Worm (Caenorhabditis elegans): ENCODE results near the gene spig-5.

DNA sequence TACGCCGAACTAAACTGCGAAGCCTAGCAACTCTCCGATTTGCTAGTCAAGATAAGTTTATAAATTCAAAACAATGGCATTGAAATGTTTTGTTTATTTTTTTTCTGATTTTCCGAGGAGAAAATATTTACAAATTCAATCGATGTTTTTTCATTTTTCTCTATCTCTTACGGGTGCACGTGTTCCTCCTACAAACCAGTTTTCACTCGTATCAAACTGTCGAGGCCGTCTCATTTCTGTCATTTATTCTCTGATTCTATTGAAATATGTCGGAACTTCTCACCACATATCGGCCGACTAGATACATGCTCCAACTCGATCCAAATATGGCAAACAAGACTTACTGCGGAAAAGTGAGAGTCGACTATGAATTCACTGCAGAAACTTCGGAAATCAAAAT, 23.2 kb downstream of the spig-5 start, which contains the start of gene F47B8.8:
- TF ChIP-seq hlh-30 (tag; optimal IDR thresholded peaks at IDR 0.05; ENCODE audit: insufficient read depth) (no peak), pat-9 (tag; optimal IDR thresholded peaks at IDR 0.05) (no peak), npax-4 (tag; optimal IDR thresholded peaks at IDR 0.05) (no peak), ceh-9 (tag; optimal IDR thresholded peaks at IDR 0.05) (no peak), nfya-1 (tag; optimal IDR thresholded peaks at IDR 0.05) (no peak), pag-3 (tag; optimal IDR thresholded peaks at IDR 0.05; ENCODE audit: borderline replicate concordance) (no peak), nhr-11 (tag; optimal IDR thresholded peaks at IDR 0.05) (no peak), tbx-2 (tag; optimal IDR thresholded peaks at IDR 0.05) (no peak), lin-11 (tag; optimal IDR thresholded peaks at IDR 0.05) (no peak), F13H6.1 (tag; optimal IDR thresholded peaks at IDR 0.05) (no peak), ceh-22 (tag; optimal IDR thresholded peaks at IDR 0.05) (no peak)
